Fruit fly (Drosophila melanogaster): Measurements from ENCODE around the gene CG8500.

DNA sequence ATGACTTTTGCATAAGTTTGCCTTT, 36.8 kb upstream of the CG8500 start, which contains the start of gene PpD3:
- TF ChIP-seq ey (GFP tag; optimal IDR thresholded peaks at IDR 0.05) (no peak), br (GFP tag; optimal IDR thresholded peaks at IDR 0.05) (no peak), brk (GFP tag; optimal IDR thresholded peaks at IDR 0.05) (no peak), CG9705 (GFP tag; optimal IDR thresholded peaks at IDR 0.05) (no peak), sv (GFP tag; optimal IDR thresholded peaks at IDR 0.05) (no peak), Mio (GFP tag; optimal IDR thresholded peaks at IDR 0.05) (no peak), Dif (GFP tag; optimal IDR thresholded peaks at IDR 0.05; ENCODE audit: partially characterized antibody) (no peak), CrebA (GFP tag; optimal IDR thresholded peaks at IDR 0.05; ENCODE audit: borderline replicate concordance) (no peak), Hr78 (GFP tag; optimal IDR thresholded peaks at IDR 0.05) (no peak), usp (GFP tag; optimal IDR thresholded peaks at IDR 0.05) (no peak), sage (GFP tag; optimal IDR thresholded peaks at IDR 0.05) (no peak), pan (optimal IDR thresholded peaks at IDR 0.05) (no peak)
